In genomic region chr3L:15514405-15514804, dm6 we compare ENCODE assay signal across 2 fruit fly cellular contexts.
A peak's percentile ranks its signal among the peaks of the same experiment; 100 is the strongest.
TF ChIP-seq lines count a peak whose summit lies in the region.

No protein-coding gene starts in this region.

TF ChIP-seq in whole organism, embryonic, 481 proteins besides CTCF, POLR2A, EP300 and RAD21 (continued from another document and continues in another):
- TF ChIP-seq gfzf (GFP tag; optimal IDR thresholded peaks at IDR 0.05; lab: Kevin White, UChicago): no peak
- no peak for TF ChIP-seq pnt (GFP tag; optimal IDR thresholded peaks at IDR 0.05; lab: Kevin White, UChicago)
- TF ChIP-seq CG4328 (GFP tag; optimal IDR thresholded peaks at IDR 0.05; lab: Kevin White, UChicago): no peak
- TF ChIP-seq Hr3 (GFP tag; optimal IDR thresholded peaks at IDR 0.05; lab: Kevin White, UChicago): no peak
- no peak for TF ChIP-seq Dek (tag; optimal IDR thresholded peaks at IDR 0.05; lab: Kevin White, UChicago)
- TF ChIP-seq CG1603 (tag; optimal IDR thresholded peaks at IDR 0.05; lab: Kevin White, UChicago): no peak
- no peak for TF ChIP-seq Abd-B (GFP tag; optimal IDR thresholded peaks at IDR 0.05; lab: Kevin White, UChicago)
- TF ChIP-seq bigmax (GFP tag; optimal IDR thresholded peaks at IDR 0.05; lab: Kevin White, UChicago): no peak
- no peak for TF ChIP-seq bbx (GFP tag; IDR thresholded peaks at IDR 0.05; lab: Robert Waterston, UW; ENCODE audit: partially characterized antibody)
- TF ChIP-seq Rx (GFP tag; IDR thresholded peaks at IDR 0.05; lab: Robert Waterston, UW): no peak
- no peak for TF ChIP-seq unpg (GFP tag; optimal IDR thresholded peaks at IDR 0.05; lab: Kevin White, UChicago)
- no peak for TF ChIP-seq CG8359 (GFP tag; optimal IDR thresholded peaks at IDR 0.05; lab: Kevin White, UChicago; ENCODE audit: borderline replicate concordance)
- no peak for TF ChIP-seq Atf-2 (GFP tag; optimal IDR thresholded peaks at IDR 0.05; lab: Kevin White, UChicago)
- no peak for TF ChIP-seq CG2129 (GFP tag; IDR thresholded peaks at IDR 0.05; lab: Robert Waterston, UW; ENCODE audit: partially characterized antibody)
- TF ChIP-seq CG9437 (GFP tag; optimal IDR thresholded peaks at IDR 0.05; lab: Kevin White, UChicago): peak; percentile 32
- TF ChIP-seq CG9609 (GFP tag; optimal IDR thresholded peaks at IDR 0.05; lab: Kevin White, UChicago): no peak
- peak; percentile 30; the same call in 1 of the 3 replicates for TF ChIP-seq so (GFP tag; IDR thresholded peaks at IDR 0.05; lab: Robert Waterston, UW)
- TF ChIP-seq BEAF-32 (GFP tag; optimal IDR thresholded peaks at IDR 0.05; lab: Kevin White, UChicago): no peak
- TF ChIP-seq fru (optimal IDR thresholded peaks at IDR 0.05; lab: Kevin White, UChicago): no peak
- no peak for TF ChIP-seq CG3838 (GFP tag; optimal IDR thresholded peaks at IDR 0.05; lab: Kevin White, UChicago)
- TF ChIP-seq Sin3A (optimal IDR thresholded peaks at IDR 0.05; lab: Kevin White, UChicago): no peak
- TF ChIP-seq CG2199 (GFP tag; IDR thresholded peaks at IDR 0.05; lab: Robert Waterston, UW): peak; percentile 40; the same call in 1 of the 3 replicates
- no peak for TF ChIP-seq repo (GFP tag; optimal IDR thresholded peaks at IDR 0.05; lab: Kevin White, UChicago)
- TF ChIP-seq ato (GFP tag; IDR thresholded peaks at IDR 0.05; lab: Robert Waterston, UW; ENCODE audit: partially characterized antibody): no peak
- no peak for TF ChIP-seq CG1647 (GFP tag; optimal IDR thresholded peaks at IDR 0.05; lab: Kevin White, UChicago)
- TF ChIP-seq rib (GFP tag; IDR thresholded peaks at IDR 0.05; lab: Robert Waterston, UW): peak; percentile 87
- no peak for TF ChIP-seq cas (GFP tag; IDR thresholded peaks at IDR 0.05; lab: Robert Waterston, UW)
- no peak for TF ChIP-seq Ssrp (tag; optimal IDR thresholded peaks at IDR 0.05; lab: Kevin White, UChicago)
- TF ChIP-seq al (GFP tag; IDR thresholded peaks at IDR 0.05; lab: Robert Waterston, UW): no peak
- TF ChIP-seq cwo (GFP tag; optimal IDR thresholded peaks at IDR 0.05; lab: Kevin White, UChicago): peak; percentile 50
- no peak for TF ChIP-seq CG1602 (GFP tag; optimal IDR thresholded peaks at IDR 0.05; lab: Kevin White, UChicago)
- TF ChIP-seq Lim3 (GFP tag; IDR thresholded peaks at IDR 0.05; lab: Robert Waterston, UW): no peak
- TF ChIP-seq NC2α (GFP tag; optimal IDR thresholded peaks at IDR 0.05; lab: Kevin White, UChicago): no peak
- TF ChIP-seq Ets65A (GFP tag; lab: Kevin White, UChicago): no peak
- TF ChIP-seq CHES-1-like (GFP tag; optimal IDR thresholded peaks at IDR 0.05; lab: Kevin White, UChicago): peak; percentile 60
- no peak for TF ChIP-seq Nf-YB (GFP tag; optimal IDR thresholded peaks at IDR 0.05; lab: Kevin White, UChicago)
- TF ChIP-seq CG4730 (GFP tag; IDR thresholded peaks at IDR 0.05; lab: Robert Waterston, UW): no peak
- TF ChIP-seq Deaf1 (tag; optimal IDR thresholded peaks at IDR 0.05; lab: Kevin White, UChicago): no peak
- no peak for TF ChIP-seq CG7963 (GFP tag; IDR thresholded peaks at IDR 0.05; lab: Robert Waterston, UW; ENCODE audit: partially characterized antibody)
- TF ChIP-seq pum (GFP tag; optimal IDR thresholded peaks at IDR 0.05; lab: Kevin White, UChicago): no peak
- no peak for TF ChIP-seq CG4360 (GFP tag; IDR thresholded peaks at IDR 0.05; lab: Robert Waterston, UW)
- no peak; the same call in 2 of the 3 replicates for TF ChIP-seq zen2 (GFP tag; IDR thresholded peaks at IDR 0.05; lab: Robert Waterston, UW; ENCODE audit: partially characterized antibody)
- no peak for TF ChIP-seq gcm2 (GFP tag; optimal IDR thresholded peaks at IDR 0.05; lab: Kevin White, UChicago)
- TF ChIP-seq CG7786 (GFP tag; optimal IDR thresholded peaks at IDR 0.05; lab: Kevin White, UChicago): no peak
- no peak for TF ChIP-seq insv (GFP tag; optimal IDR thresholded peaks at IDR 0.05; lab: Kevin White, UChicago)
- TF ChIP-seq CG8944 (GFP tag; optimal IDR thresholded peaks at IDR 0.05; lab: Kevin White, UChicago): no peak
- TF ChIP-seq CG43689 (GFP tag; IDR thresholded peaks at IDR 0.05; lab: Robert Waterston, UW): no peak
- peak; percentile 20; the same call in 1 of the 2 replicates for TF ChIP-seq CG14014 (GFP tag; IDR thresholded peaks at IDR 0.05; lab: Robert Waterston, UW)
- no peak for TF ChIP-seq stwl (tag; optimal IDR thresholded peaks at IDR 0.05; lab: Kevin White, UChicago)
- no peak for TF ChIP-seq CG15269 (tag; optimal IDR thresholded peaks at IDR 0.05; lab: Kevin White, UChicago)
- peak; percentile 92 for TF ChIP-seq CG13894 (tag; optimal IDR thresholded peaks at IDR 0.05; lab: Kevin White, UChicago)
- peak; percentile 11 for TF ChIP-seq Side (GFP tag; optimal IDR thresholded peaks at IDR 0.05; lab: Kevin White, UChicago)
- no peak for TF ChIP-seq wor (GFP tag; IDR thresholded peaks at IDR 0.05; lab: Robert Waterston, UW)
- TF ChIP-seq CG5953 (GFP tag; IDR thresholded peaks at IDR 0.05; lab: Robert Waterston, UW): no peak
- TF ChIP-seq hbn (GFP tag; IDR thresholded peaks at IDR 0.05; lab: Robert Waterston, UW; ENCODE audit: partially characterized antibody): peak; percentile 25; the same call in 1 of the 2 replicates
- peak; percentile 27; the same call in 1 of the 3 replicates for TF ChIP-seq ci (GFP tag; IDR thresholded peaks at IDR 0.05; lab: Robert Waterston, UW)
- TF ChIP-seq HLH54F (GFP tag; optimal IDR thresholded peaks at IDR 0.05; lab: Kevin White, UChicago): no peak
- no peak for TF ChIP-seq zfh2 (GFP tag; optimal IDR thresholded peaks at IDR 0.05; lab: Kevin White, UChicago)
- TF ChIP-seq shn (GFP tag; optimal IDR thresholded peaks at IDR 0.05; lab: Kevin White, UChicago): no peak
- TF ChIP-seq CG6254 (GFP tag; optimal IDR thresholded peaks at IDR 0.05; lab: Kevin White, UChicago): no peak
- TF ChIP-seq her (GFP tag; optimal IDR thresholded peaks at IDR 0.05; lab: Kevin White, UChicago): peak; percentile 35
- no peak for TF ChIP-seq CG32767 (GFP tag; IDR thresholded peaks at IDR 0.05; lab: Robert Waterston, UW)
- TF ChIP-seq CG11695 (GFP tag; IDR thresholded peaks at IDR 0.05; lab: Robert Waterston, UW): peak; percentile 26; the same call in 1 of the 3 replicates
- no peak for TF ChIP-seq bab2 (GFP tag; optimal IDR thresholded peaks at IDR 0.05; lab: Kevin White, UChicago)
- TF ChIP-seq CG7987 (GFP tag; optimal IDR thresholded peaks at IDR 0.05; lab: Kevin White, UChicago): peak; percentile 58
- TF ChIP-seq CG11504 (tag; optimal IDR thresholded peaks at IDR 0.05; lab: Kevin White, UChicago): no peak
- TF ChIP-seq CG3281 (GFP tag; optimal IDR thresholded peaks at IDR 0.05; lab: Kevin White, UChicago): no peak
- TF ChIP-seq CG7271 (tag; optimal IDR thresholded peaks at IDR 0.05; lab: Kevin White, UChicago): no peak

TF ChIP-seq in whole organism, prepupa, 60 proteins besides CTCF, POLR2A, EP300 and RAD21 (continued from another document):
- TF ChIP-seq Hr4 (GFP tag; optimal IDR thresholded peaks at IDR 0.05; lab: Kevin White, UChicago): no peak
- no peak for TF ChIP-seq CG6276 (GFP tag; optimal IDR thresholded peaks at IDR 0.05; lab: Kevin White, UChicago)
- TF ChIP-seq Blimp-1 (GFP tag; optimal IDR thresholded peaks at IDR 0.05; lab: Kevin White, UChicago): no peak
- no peak for TF ChIP-seq cyc (GFP tag; optimal IDR thresholded peaks at IDR 0.05; lab: Kevin White, UChicago)
- TF ChIP-seq CG10669 (GFP tag; optimal IDR thresholded peaks at IDR 0.05; lab: Kevin White, UChicago): no peak
- no peak for TF ChIP-seq Gug (GFP tag; IDR thresholded peaks at IDR 0.05; lab: Robert Waterston, UW)
- TF ChIP-seq dsx (GFP tag; optimal IDR thresholded peaks at IDR 0.05; lab: Kevin White, UChicago; ENCODE audit: poor library complexity, severe bottlenecking): no peak
- peak; percentile 38 for TF ChIP-seq Lpt (GFP tag; optimal IDR thresholded peaks at IDR 0.05; lab: Kevin White, UChicago)
- no peak for TF ChIP-seq Hr39 (GFP tag; optimal IDR thresholded peaks at IDR 0.05; lab: Kevin White, UChicago)
- no peak for TF ChIP-seq Ets21C (GFP tag; optimal IDR thresholded peaks at IDR 0.05; lab: Kevin White, UChicago)
- TF ChIP-seq Eip75B (GFP tag; optimal IDR thresholded peaks at IDR 0.05; lab: Kevin White, UChicago): no peak
- TF ChIP-seq Sox14 (GFP tag; optimal IDR thresholded peaks at IDR 0.05; lab: Kevin White, UChicago): peak; percentile 49
- no peak for TF ChIP-seq CG8632 (GFP tag; optimal IDR thresholded peaks at IDR 0.05; lab: Kevin White, UChicago)
- TF ChIP-seq Ets96B (tag; optimal IDR thresholded peaks at IDR 0.05; lab: Kevin White, UChicago): no peak
- TF ChIP-seq pdm3 (GFP tag; optimal IDR thresholded peaks at IDR 0.05; lab: Kevin White, UChicago): no peak
- no peak for TF ChIP-seq CG1621 (tag; optimal IDR thresholded peaks at IDR 0.05; lab: Kevin White, UChicago)
- no peak for TF ChIP-seq CG10631 (GFP tag; optimal IDR thresholded peaks at IDR 0.05; lab: Kevin White, UChicago)
- TF ChIP-seq fkh (GFP tag; optimal IDR thresholded peaks at IDR 0.05; lab: Kevin White, UChicago): peak; percentile 57
- TF ChIP-seq OdsH (GFP tag; optimal IDR thresholded peaks at IDR 0.05; lab: Kevin White, UChicago): no peak
- no peak for TF ChIP-seq esn (GFP tag; optimal IDR thresholded peaks at IDR 0.05; lab: Kevin White, UChicago)
- TF ChIP-seq Hr38 (GFP tag; optimal IDR thresholded peaks at IDR 0.05; lab: Kevin White, UChicago): no peak
- TF ChIP-seq spab (GFP tag; optimal IDR thresholded peaks at IDR 0.05; lab: Kevin White, UChicago): no peak
- no peak for TF ChIP-seq achi (GFP tag; optimal IDR thresholded peaks at IDR 0.05; lab: Kevin White, UChicago)
- TF ChIP-seq fd85E (GFP tag; optimal IDR thresholded peaks at IDR 0.05; lab: Kevin White, UChicago): no peak
- TF ChIP-seq CG16779 (tag; optimal IDR thresholded peaks at IDR 0.05; lab: Kevin White, UChicago): no peak
- no peak for TF ChIP-seq CG8319 (GFP tag; optimal IDR thresholded peaks at IDR 0.05; lab: Kevin White, UChicago)
- no peak for TF ChIP-seq Smox (GFP tag; optimal IDR thresholded peaks at IDR 0.05; lab: Kevin White, UChicago)
- TF ChIP-seq dac (GFP tag; optimal IDR thresholded peaks at IDR 0.05; lab: Kevin White, UChicago): no peak
- TF ChIP-seq CG9139 (GFP tag; optimal IDR thresholded peaks at IDR 0.05; lab: Kevin White, UChicago): no peak
- no peak for TF ChIP-seq svp (GFP tag; lab: Kevin White, UChicago)
- no peak for TF ChIP-seq net (GFP tag; optimal IDR thresholded peaks at IDR 0.05; lab: Kevin White, UChicago)
